Worm (Caenorhabditis elegans) whole organism, L4 larva: ENCODE results near the gene fbxb-103.

Experiments
- F26F4.8 ChIP-seq: fragments of 200-800 bp; sonication (Bioruptor generic); conservative IDR thresholded peaks from 2 replicates; pipeline ENCODE4 v1.3.6; 2022; ENCODE audit warnings: missing genetic modification characterization, missing compliant biosample characterization
- Y48G9A.11 ChIP-seq: fragments of 200-800 bp; sonication (Bioruptor generic); IDR thresholded peaks from 2 replicates; pipeline ENCODE4 v1.3.6; 2022; ENCODE audit warnings: missing genetic modification reagents, missing genetic modification characterization, missing compliant biosample characterization
- aha-1 ChIP-seq: fragments of 150-350 bp; peaks from one replicate; lab custom pipeline; 2014; ENCODE audit warnings: missing biosample characterization, missing genetic modification characterization
- aly-2 ChIP-seq: sonication (generic microtip); optimal IDR thresholded peaks from 2 replicates; lab custom pipeline; 2018; ENCODE audit warnings: missing biosample characterization, missing genetic modification characterization
- attf-4 ChIP-seq: sonication (generic microtip); optimal IDR thresholded peaks from 3 replicates; lab custom pipeline; 2017; ENCODE audit warnings: missing biosample characterization, missing genetic modification characterization
- ceh-28 ChIP-seq: fragments of 150-350 bp; optimal IDR thresholded peaks from 2 replicates; lab custom pipeline; 2014; ENCODE audit warnings: missing biosample characterization, missing genetic modification reagents, missing genetic modification characterization
- ceh-62 ChIP-seq: sonication (generic microtip); optimal IDR thresholded peaks from 2 replicates; lab custom pipeline; 2017; ENCODE audit warnings: missing biosample characterization, missing genetic modification characterization
- daf-16 ChIP-seq, 3 experiments: sonication (generic microtip); optimal IDR thresholded peaks; 2 replicates each; lab custom pipeline; 2016 to 2017; ENCODE audit warnings: missing genetic modification characterization in 3 of 3, missing genetic modification reagents in 3 of 3, mild to moderate bottlenecking in 2 of 3, missing compliant biosample characterization in 2 of 3, missing biosample characterization in 1 of 3, moderate library complexity in 1 of 3
- daf-19 ChIP-seq: fragments of 200-800 bp; sonication (Bioruptor generic); conservative IDR thresholded peaks from 2 replicates; pipeline ENCODE4 v1.3.6; 2022; ENCODE audit warnings: missing genetic modification characterization, missing compliant biosample characterization
- dmd-6 ChIP-seq: fragments of 200-800 bp; sonication (Bioruptor generic); IDR thresholded peaks from 2 replicates; pipeline ENCODE4 v1.3.6; 2022; ENCODE audit warnings: missing genetic modification reagents, missing genetic modification characterization, missing compliant biosample characterization
- dmd-9 ChIP-seq: fragments of 200-800 bp; sonication (Bioruptor generic); IDR thresholded peaks from 2 replicates; pipeline ENCODE4 v1.3.6; 2022; ENCODE audit warnings: missing genetic modification reagents, missing genetic modification characterization, missing compliant biosample characterization
- dve-1 ChIP-seq: sonication (generic microtip); optimal IDR thresholded peaks from 2 replicates; lab custom pipeline; 2017; ENCODE audit warnings: antibody characterized with exemption, mild to moderate bottlenecking, missing genetic modification characterization, missing compliant biosample characterization; ENCODE audit not compliant: insufficient read depth
- egl-43 ChIP-seq: fragments of 200-800 bp; sonication (Bioruptor generic); IDR thresholded peaks from 2 replicates; pipeline ENCODE4 v1.3.6; 2022; ENCODE audit warnings: missing genetic modification reagents, missing genetic modification characterization, missing compliant biosample characterization
- fos-1 ChIP-seq: fragments of 150-350 bp; optimal IDR thresholded peaks from 2 replicates; lab custom pipeline; 2014; ENCODE audit warnings: missing biosample characterization, missing genetic modification characterization
- gei-8 ChIP-seq: fragments of 200-800 bp; sonication (Bioruptor generic); optimal IDR thresholded peaks from 2 replicates; lab custom pipeline; 2018; ENCODE audit warnings: mild to moderate bottlenecking, missing genetic modification characterization, missing compliant biosample characterization
- hlh-11 ChIP-seq: fragments of 200-800 bp; sonication (Bioruptor generic); optimal IDR thresholded peaks from 2 replicates; lab custom pipeline; 2018; ENCODE audit warnings: mild to moderate bottlenecking, missing genetic modification characterization, missing compliant biosample characterization
- hlh-30 ChIP-seq: sonication (generic microtip); optimal IDR thresholded peaks from 2 replicates; lab custom pipeline; 2017; ENCODE audit warnings: antibody characterized with exemption, mild to moderate bottlenecking, missing genetic modification characterization, missing compliant biosample characterization; ENCODE audit not compliant: insufficient read depth
- hmg-1.1 ChIP-seq: fragments of 200-800 bp; sonication (Bioruptor generic); IDR thresholded peaks from 2 replicates; pipeline ENCODE4 v1.3.6; 2022; ENCODE audit warnings: missing genetic modification reagents, missing genetic modification characterization, missing compliant biosample characterization
- jun-1 ChIP-seq: fragments of 150-350 bp; optimal IDR thresholded peaks from 2 replicates; lab custom pipeline; 2014; ENCODE audit warnings: missing biosample characterization, missing genetic modification reagents, missing genetic modification characterization
- lin-1 ChIP-seq: fragments of 200-800 bp; sonication (Bioruptor generic); IDR thresholded peaks from 2 replicates; pipeline ENCODE4 v1.3.6; 2022; ENCODE audit warnings: missing genetic modification reagents, missing genetic modification characterization, missing compliant biosample characterization
- lin-13 ChIP-seq: fragments of 150-350 bp; optimal IDR thresholded peaks from 2 replicates; lab custom pipeline; 2014; ENCODE audit warnings: missing biosample characterization, missing genetic modification reagents, missing genetic modification characterization
- lin-15B ChIP-seq: fragments of 150-350 bp; sonication (generic microtip); optimal IDR thresholded peaks from 3 replicates; lab custom pipeline; 2014; ENCODE audit warnings: missing biosample characterization, missing genetic modification characterization
- lin-29 ChIP-seq: fragments of 200-800 bp; sonication (Bioruptor generic); IDR thresholded peaks from 2 replicates; pipeline ENCODE4 v1.3.6; 2022; ENCODE audit warnings: missing genetic modification reagents, missing genetic modification characterization, missing compliant biosample characterization
- lir-3 ChIP-seq: sonication (generic microtip); optimal IDR thresholded peaks from 2 replicates; lab custom pipeline; 2016; ENCODE audit warnings: mild to moderate bottlenecking, missing genetic modification characterization, missing compliant biosample characterization
- madf-9 ChIP-seq: fragments of 200-800 bp; sonication (Bioruptor generic); conservative IDR thresholded peaks from 2 replicates; pipeline ENCODE4 v1.3.6; 2022; ENCODE audit warnings: missing genetic modification reagents, missing genetic modification characterization, missing compliant biosample characterization
- mdl-1 ChIP-seq, 2 experiments: fragments of 150-350 bp in 1 of 2; sonication (generic microtip) in 1 of 2; optimal IDR thresholded peaks; 2 replicates each; lab custom pipeline; 2014 to 2017; ENCODE audit warnings: missing biosample characterization in 2 of 2, missing genetic modification characterization in 2 of 2
- mxl-3 ChIP-seq: fragments of 200-800 bp; sonication (Bioruptor generic); optimal IDR thresholded peaks from 2 replicates; lab custom pipeline; 2018; ENCODE audit warnings: mild to moderate bottlenecking, missing genetic modification characterization, missing compliant biosample characterization
- nhr-102 ChIP-seq: sonication (generic microtip); optimal IDR thresholded peaks from 2 replicates; lab custom pipeline; 2016; ENCODE audit warnings: mild to moderate bottlenecking, missing genetic modification characterization, moderate library complexity, missing compliant biosample characterization
- nhr-42 ChIP-seq: fragments of 200-800 bp; sonication (Bioruptor generic); IDR thresholded peaks from 2 replicates; pipeline ENCODE4 v1.3.6; 2022; ENCODE audit warnings: missing genetic modification characterization, missing compliant biosample characterization
- nhr-48 ChIP-seq: sonication (generic microtip); optimal IDR thresholded peaks from 2 replicates; lab custom pipeline; 2016; ENCODE audit warnings: mild to moderate bottlenecking, missing genetic modification characterization, missing compliant biosample characterization
- nhr-6 ChIP-seq: fragments of 150-350 bp; optimal IDR thresholded peaks from 2 replicates; lab custom pipeline; 2014; ENCODE audit warnings: missing biosample characterization, missing genetic modification characterization
- nhr-76 ChIP-seq: fragments of 150-350 bp; optimal IDR thresholded peaks from 2 replicates; lab custom pipeline; 2014; ENCODE audit warnings: missing biosample characterization, missing genetic modification characterization
- set-16 ChIP-seq: fragments of 200-800 bp; sonication (Bioruptor generic); IDR thresholded peaks from 2 replicates; pipeline ENCODE4 v1.3.6; 2022; ENCODE audit warnings: missing genetic modification reagents, missing genetic modification characterization, missing compliant biosample characterization
- tag-97 ChIP-seq: fragments of 200-800 bp; sonication (Bioruptor generic); IDR thresholded peaks from 2 replicates; pipeline ENCODE4 v1.3.6; 2022; ENCODE audit warnings: missing genetic modification characterization, missing compliant biosample characterization
- tra-1 ChIP-seq: fragments of 200-800 bp; sonication (Bioruptor generic); IDR thresholded peaks from 2 replicates; pipeline ENCODE4 v1.3.6; 2022; ENCODE audit warnings: missing genetic modification reagents, missing genetic modification characterization, missing compliant biosample characterization
- unc-130 ChIP-seq: sonication (generic microtip); optimal IDR thresholded peaks from 2 replicates; lab custom pipeline; 2016; ENCODE audit warnings: missing genetic modification reagents, missing genetic modification characterization, missing compliant biosample characterization
- unc-62 ChIP-seq, 3 experiments: fragments of 150-350 bp in 1 of 3; sonication (generic microtip); optimal IDR thresholded peaks in 2 of 3; peaks in 1 of 3; 1 replicate in 1 of 3; 2 replicates in 2 of 3; lab custom pipeline; 2014 to 2017; ENCODE audit warnings: missing biosample characterization in 3 of 3, missing genetic modification characterization in 3 of 3, missing genetic modification reagents in 3 of 3, missing genotype in 1 of 3
- zfp-2 ChIP-seq: sonication (generic microtip); optimal IDR thresholded peaks from 2 replicates; lab custom pipeline; 2016; ENCODE audit warnings: mild to moderate bottlenecking, missing genetic modification characterization, missing compliant biosample characterization
- zip-11 ChIP-seq: fragments of 200-800 bp; sonication (Bioruptor generic); IDR thresholded peaks from 2 replicates; pipeline ENCODE4 v1.3.6; 2022; ENCODE audit warnings: missing genetic modification characterization, missing compliant biosample characterization

fbxb-103 gene

DNA sequence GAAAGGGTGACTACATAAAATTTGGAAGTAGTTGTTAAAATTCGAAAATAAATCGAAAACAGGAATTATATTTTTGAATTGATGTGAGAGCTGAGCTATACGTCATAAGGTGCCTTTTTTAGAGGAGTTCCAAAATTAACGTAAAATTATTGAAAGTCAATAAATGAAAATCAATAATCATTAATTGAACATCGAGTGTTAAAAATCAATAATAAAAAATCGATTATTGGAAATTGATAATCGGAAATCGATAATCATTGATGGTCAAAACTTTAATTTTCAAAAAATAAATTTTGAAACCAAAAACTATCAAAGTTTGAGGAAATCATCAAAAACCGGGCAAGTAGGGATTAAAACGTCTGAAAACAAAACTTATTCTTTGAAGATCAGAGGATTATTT is 6.7 kb downstream of the fbxb-103 start:
- TF ChIP-seq ceh-28 (tag; lab: Kevin White, UChicago) (peak; percentile 79), Y48G9A.11 (GFP tag; lab: Robert Waterston, UW) (no peak)
- TF ChIP-seq, all 104 proteins: peak for 1

DNA sequence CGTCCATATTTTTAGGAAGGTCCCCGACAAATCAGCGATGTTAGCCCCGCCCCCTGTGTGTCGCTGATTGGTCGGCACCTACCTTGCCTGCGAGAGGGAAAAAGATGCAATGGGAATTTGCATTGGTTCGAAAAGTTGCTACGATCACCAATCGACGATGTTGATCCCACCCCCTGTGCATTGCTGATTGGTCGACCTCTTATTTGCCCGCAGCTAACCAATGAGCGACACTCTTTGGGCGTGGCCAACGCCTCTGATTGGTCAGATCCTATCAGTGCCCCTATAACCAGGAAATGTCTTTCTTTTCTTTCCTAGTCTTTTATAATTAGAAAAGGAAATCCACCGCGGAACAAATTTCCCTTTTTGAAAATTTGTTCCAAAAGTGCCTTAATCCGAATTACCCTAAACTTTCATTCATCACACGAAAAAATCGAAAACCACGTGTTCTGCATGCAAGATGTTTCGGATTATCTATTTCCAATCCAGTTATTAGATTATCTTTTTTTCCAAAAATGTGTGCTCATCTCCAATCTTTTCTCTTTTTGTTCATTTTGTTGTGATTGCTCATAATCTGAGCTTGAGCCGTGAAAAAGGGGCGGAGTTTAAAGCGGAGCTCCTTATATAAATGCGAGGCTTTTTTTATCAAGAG is 11.2 kb downstream of the fbxb-103 start:
- TF ChIP-seq unc-62 (GFP tag; optimal IDR thresholded peaks at IDR 0.05 in 1 of 2; lab: Kevin White, UChicago) (peak in 1 of 2 experiments; percentile 6), unc-62 (tag; optimal IDR thresholded peaks at IDR 0.05; lab: Kevin White, UChicago) (no peak), tra-1 (GFP tag; lab: Robert Waterston, UW) (0 out of 2 replicates have a peak, but pooled peaks have one; percentile 7), aha-1 (tag; lab: Kevin White, UChicago) (peak; percentile 66), gei-8 (no peak)

DNA sequence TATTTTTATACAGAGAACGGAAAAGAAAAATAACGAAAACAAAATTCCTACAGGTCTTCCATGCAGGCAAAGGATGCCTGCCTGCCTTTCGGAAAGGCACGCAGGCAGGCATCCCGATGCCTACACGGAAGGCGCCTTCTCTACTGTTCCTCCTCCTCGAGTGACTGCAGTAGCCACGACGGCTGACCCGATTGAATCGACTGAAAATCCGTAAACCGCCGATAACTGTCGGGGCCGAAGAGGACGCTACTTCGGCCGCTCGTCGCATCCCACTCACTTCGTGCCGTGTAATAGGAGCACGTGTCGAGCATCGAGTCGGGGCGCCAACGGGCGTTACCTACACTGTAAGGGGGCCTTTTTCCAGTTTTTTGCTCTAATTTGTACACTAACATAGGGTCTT is 13.7 kb downstream of the fbxb-103 start:
- TF ChIP-seq lin-15B (tag; lab: Kevin White, UChicago) (no peak), set-16 (GFP tag; lab: Robert Waterston, UW) (peak; percentile 61; the same call in 1 of the 2 replicates), dmd-9 (GFP tag; lab: Robert Waterston, UW) (no peak), tag-97 (no peak), lin-1 (GFP tag; lab: Robert Waterston, UW) (no peak), lin-13 (GFP tag; lab: Kevin White, UChicago) (no peak), nhr-42 (no peak)

DNA sequence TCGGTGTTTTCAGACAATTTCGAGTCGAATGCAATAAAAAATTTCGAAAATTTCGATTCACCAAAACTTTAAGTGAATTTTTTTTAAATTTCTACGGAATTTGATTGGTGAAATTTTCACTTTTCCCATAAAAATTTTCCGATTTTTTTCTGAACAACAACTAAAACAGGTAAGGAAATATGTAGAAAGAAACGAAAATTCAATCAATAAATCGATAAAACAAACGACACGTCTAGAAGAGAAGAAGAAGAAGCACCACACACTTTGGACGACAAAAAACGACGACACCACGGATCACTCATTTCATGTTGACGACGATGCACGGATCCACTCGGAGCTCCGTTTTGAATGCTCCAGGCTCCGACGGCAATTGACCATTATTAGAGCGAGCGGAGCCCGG is 15.8 kb downstream of the fbxb-103 start:
- TF ChIP-seq daf-19 (GFP tag; lab: Robert Waterston, UW), result no peak
- peak; percentile 80 for TF ChIP-seq ceh-28 (tag; lab: Kevin White, UChicago)

DNA sequence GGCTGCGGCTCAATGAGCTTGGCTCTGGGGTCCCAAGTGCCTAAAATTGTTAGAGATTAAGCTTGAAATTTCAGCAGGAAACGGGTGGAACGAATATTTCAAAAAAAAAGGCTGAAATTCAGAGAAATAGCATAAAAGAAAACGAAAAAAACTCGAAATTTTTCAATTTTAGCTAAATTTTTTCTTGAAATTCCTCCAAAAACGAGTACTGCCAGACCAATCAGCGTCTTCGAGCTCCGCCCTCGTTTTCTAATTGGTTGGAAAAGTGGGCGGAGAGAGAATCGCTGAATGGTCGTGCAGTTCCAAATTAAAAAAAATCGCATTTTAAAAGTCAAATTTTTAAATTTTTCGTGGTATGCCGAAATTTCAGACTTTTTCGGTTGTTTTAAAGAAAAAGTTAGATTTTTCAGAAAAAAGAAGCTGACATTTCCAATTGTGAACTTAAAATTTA is 21.0 kb downstream of the fbxb-103 start, which contains the start of gene plpp-1.1:
Gene plpp-1.1 (minus strand): TSS at position 51 of the 451 bp plus-strand sequence.
- no peak for TF ChIP-seq dve-1 (tag; lab: Kevin White, UChicago)
- no peak for TF ChIP-seq mxl-3 (GFP tag; lab: Kevin White, UChicago)
- peak; percentile 12 for TF ChIP-seq aha-1 (tag; lab: Kevin White, UChicago)
- TF ChIP-seq tra-1 (GFP tag; lab: Robert Waterston, UW), result no peak
- no peak for TF ChIP-seq nhr-6
- no peak for TF ChIP-seq unc-62 (GFP tag; optimal IDR thresholded peaks at IDR 0.05 in 1 of 2; lab: Kevin White, UChicago)
- no peak for TF ChIP-seq unc-62 (tag; optimal IDR thresholded peaks at IDR 0.05; lab: Kevin White, UChicago)
- no peak for TF ChIP-seq jun-1 (tag; lab: Kevin White, UChicago)
- no peak for TF ChIP-seq nhr-48 (tag; lab: Kevin White, UChicago)
- TF ChIP-seq, all 104 proteins: peak for 1

DNA sequence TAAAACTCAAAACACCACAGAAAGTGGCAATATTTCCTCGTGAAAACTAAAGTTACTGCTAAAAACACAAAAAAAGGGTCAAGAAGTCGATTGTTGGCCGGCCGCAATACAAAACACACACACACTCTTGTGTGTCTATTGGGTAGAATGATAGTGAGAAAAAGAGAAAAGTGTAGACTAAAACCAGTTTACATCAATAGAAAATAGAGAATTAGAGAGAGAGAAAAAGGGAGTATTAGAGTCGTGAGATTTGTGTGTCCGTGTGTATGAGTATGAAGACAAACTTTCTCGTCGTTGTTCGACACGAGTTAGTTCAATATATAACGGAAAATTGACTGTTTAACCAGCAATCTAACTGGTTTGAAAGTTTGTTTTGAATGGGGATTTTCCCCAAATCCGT is 22.5 kb downstream of the fbxb-103 start:
- TF ChIP-seq zip-11 (GFP tag; lab: Robert Waterston, UW), result no peak
- TF ChIP-seq lin-29 (GFP tag; lab: Robert Waterston, UW), result no peak
- TF ChIP-seq lir-3 (tag; lab: Kevin White, UChicago), result no peak
- TF ChIP-seq hlh-30 (tag; lab: Kevin White, UChicago), result peak; percentile 38
- TF ChIP-seq nhr-6, result peak; percentile 17
- TF ChIP-seq zfp-2 (tag; lab: Kevin White, UChicago), result no peak
- no peak for TF ChIP-seq nhr-76
- no peak for TF ChIP-seq daf-16 (GFP tag; optimal IDR thresholded peaks at IDR 0.05; lab: Kevin White, UChicago)
- TF ChIP-seq daf-16 (tag; optimal IDR thresholded peaks at IDR 0.05; lab: Kevin White, UChicago), result peak; percentile 25
- no peak for TF ChIP-seq tra-1 (GFP tag; lab: Robert Waterston, UW)
- no peak for TF ChIP-seq aly-2 (tag; lab: Kevin White, UChicago)
- TF ChIP-seq unc-130 (GFP tag; lab: Kevin White, UChicago), result no peak
- TF ChIP-seq hlh-11 (tag; lab: Kevin White, UChicago), result peak; percentile 23
- TF ChIP-seq attf-4 (tag; lab: Kevin White, UChicago), result no peak
- no peak for TF ChIP-seq egl-43
- TF ChIP-seq ceh-62, result no peak
- TF ChIP-seq madf-9 (GFP tag; lab: Robert Waterston, UW), result no peak
- no peak for TF ChIP-seq mdl-1 (tag; optimal IDR thresholded peaks at IDR 0.05; lab: Kevin White, UChicago)
- no peak for TF ChIP-seq F26F4.8
- no peak for TF ChIP-seq nhr-48 (tag; lab: Kevin White, UChicago)
- TF ChIP-seq dmd-6 (GFP tag; lab: Robert Waterston, UW), result peak; percentile 10; the same call in 1 of the 2 replicates
- no peak for TF ChIP-seq hmg-1.1 (GFP tag; lab: Robert Waterston, UW)
- no peak for TF ChIP-seq fos-1 (tag; lab: Kevin White, UChicago)
- TF ChIP-seq nhr-102 (tag; lab: Kevin White, UChicago), result no peak
